Worm (Caenorhabditis elegans): ENCODE data around the gene C04B4.4.

DNA sequence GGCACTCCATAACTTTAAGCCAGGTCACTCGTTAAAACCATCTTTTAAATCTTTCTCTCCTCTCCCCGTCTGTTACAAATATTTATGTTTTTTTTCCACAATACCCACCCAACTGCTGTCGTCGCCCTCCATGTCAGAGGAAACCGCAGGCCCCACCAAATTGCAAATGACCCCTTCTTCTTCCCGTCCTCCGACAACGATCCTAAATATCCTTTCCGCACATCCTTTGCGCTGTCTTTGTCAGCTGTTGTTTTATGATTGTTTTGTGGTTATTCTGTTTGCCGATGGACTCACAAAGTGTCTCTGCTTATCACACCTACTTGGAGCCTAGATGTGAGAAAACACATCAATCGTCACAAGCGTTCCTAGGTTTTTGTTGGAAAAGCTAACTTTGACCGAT, 42.5 kb upstream of the C04B4.4 start:
- TF ChIP-seq xnd-1 (tag; optimal IDR thresholded peaks at IDR 0.05) = no peak
- TF ChIP-seq ztf-25 (GFP tag; IDR thresholded peaks at IDR 0.05) = no peak
- no peak for TF ChIP-seq C06A6.2 (GFP tag; conservative IDR thresholded peaks at IDR 0.05)
- TF ChIP-seq nhr-27 (tag; optimal IDR thresholded peaks at IDR 0.05) = no peak
- TF ChIP-seq Y79H2A.3 (GFP tag; conservative IDR thresholded peaks at IDR 0.05) = no peak
